Worm (Caenorhabditis elegans) whole organism, young adult: ENCODE results near the gene C04A11.5.

Experiments
- ets-4 ChIP-seq: fragments of 200-800 bp; sonication (Bioruptor generic); optimal IDR thresholded peaks from 2 replicates; lab custom pipeline; 2018; ENCODE audit warnings: mild to moderate bottlenecking, missing genetic modification characterization, missing compliant biosample characterization
- madf-10 ChIP-seq: sonication (generic microtip); optimal IDR thresholded peaks from 2 replicates; lab custom pipeline; 2016; ENCODE audit warnings: mild to moderate bottlenecking, missing genetic modification characterization, missing compliant biosample characterization
- rcor-1 ChIP-seq: fragments of 200-800 bp; sonication (Bioruptor generic); IDR thresholded peaks from 2 replicates; pipeline ENCODE4 v1.3.6; 2022; ENCODE audit warnings: missing genetic modification reagents, missing genetic modification characterization, missing compliant biosample characterization
- rec-8 ChIP-seq, 2 experiments: sonication (generic microtip); optimal IDR thresholded peaks; 2 replicates each; lab custom pipeline; 2016; ENCODE audit warnings: mild to moderate bottlenecking in 2 of 2, missing genetic modification characterization in 2 of 2, missing genetic modification reagents in 2 of 2, missing genotype in 2 of 2, missing biosample characterization in 1 of 2, missing compliant biosample characterization in 1 of 2, moderate library complexity in 1 of 2
- ztf-3 ChIP-seq: fragments of 200-800 bp; sonication (Bioruptor generic); optimal IDR thresholded peaks from 2 replicates; lab custom pipeline; 2018; ENCODE audit warnings: mild to moderate bottlenecking, missing genetic modification characterization, missing compliant biosample characterization

DNA sequence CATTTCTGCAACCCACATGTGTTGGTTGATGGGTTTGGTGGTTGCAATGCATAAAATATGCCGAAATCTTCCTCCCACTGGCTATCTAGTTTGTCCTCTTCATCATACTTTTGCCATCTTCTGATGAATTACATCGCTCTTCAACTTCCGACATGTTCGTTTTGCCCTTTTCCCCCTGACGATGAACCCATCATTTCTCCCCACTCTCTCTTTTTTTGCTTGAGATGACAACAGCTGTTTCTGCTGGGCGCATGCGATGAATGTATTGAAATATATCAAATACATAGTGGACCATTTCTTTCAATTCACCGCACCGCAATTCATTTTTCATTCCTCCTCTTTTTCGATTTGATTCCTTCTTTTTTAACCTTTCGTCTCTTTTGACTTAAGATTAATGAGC is 6.6 kb downstream of the C04A11.5 start:
- TF ChIP-seq ztf-3 (GFP tag; lab: Kevin White, UChicago) (no peak), rcor-1 (GFP tag; lab: Robert Waterston, UW) (no peak), madf-10 (tag; lab: Kevin White, UChicago) (no peak), rec-8 (tag; optimal IDR thresholded peaks at IDR 0.05; lab: Kevin White, UChicago) (no peak), ets-4 (no peak)
